Worm (Caenorhabditis elegans) whole organism, young adult: ENCODE data around the gene K08E7.6.
A peak's percentile ranks its signal among the peaks of the same experiment; 100 is the strongest.

Experiments used
- C17E4.6 ChIP-seq: fragments of 200-800 bp; sonication (Bioruptor generic); IDR thresholded peaks from 2 replicates; pipeline ENCODE4 v1.3.6; 2022; ENCODE audit warnings: missing genetic modification reagents, missing genetic modification characterization, missing compliant biosample characterization
- D2030.7 ChIP-seq: fragments of 200-800 bp; sonication (Bioruptor generic); IDR thresholded peaks from 2 replicates; pipeline ENCODE4 v1.3.6; 2022; ENCODE audit warnings: missing genetic modification reagents, missing genetic modification characterization, missing compliant biosample characterization
- F10E7.11 ChIP-seq: sonication (generic microtip); optimal IDR thresholded peaks from 2 replicates; lab custom pipeline; 2017; ENCODE audit warnings: mild to moderate bottlenecking, missing genetic modification characterization, moderate library complexity, missing compliant biosample characterization
- F33H1.4 ChIP-seq: fragments of 200-800 bp; sonication (Bioruptor generic); IDR thresholded peaks from 2 replicates; pipeline ENCODE4 v1.3.6; 2022; ENCODE audit warnings: missing genetic modification reagents, missing genetic modification characterization, missing compliant biosample characterization
- F37B4.10 ChIP-seq: fragments of 200-800 bp; sonication (Bioruptor generic); IDR thresholded peaks from 2 replicates; pipeline ENCODE4 v1.3.6; 2022; ENCODE audit warnings: missing genetic modification characterization, missing compliant biosample characterization
- F49E8.2 ChIP-seq: sonication (generic microtip); optimal IDR thresholded peaks from 3 replicates; lab custom pipeline; 2017; ENCODE audit warnings: missing genetic modification characterization, mild to moderate bottlenecking, missing compliant biosample characterization, antibody characterized with exemption, moderate library complexity; ENCODE audit not compliant: insufficient read depth
- F57A8.1 ChIP-seq: fragments of 200-800 bp; sonication (Bioruptor generic); optimal IDR thresholded peaks from 2 replicates; lab custom pipeline; 2018; ENCODE audit warnings: mild to moderate bottlenecking, missing genetic modification characterization, moderate library complexity, missing compliant biosample characterization
- F57C9.4 ChIP-seq: sonication (generic microtip); optimal IDR thresholded peaks from 2 replicates; lab custom pipeline; 2017; ENCODE audit warnings: mild to moderate bottlenecking, missing genetic modification characterization, missing compliant biosample characterization
- T26A5.8 ChIP-seq: sonication (generic microtip); optimal IDR thresholded peaks from 2 replicates; lab custom pipeline; 2016; ENCODE audit warnings: missing genetic modification characterization, missing compliant biosample characterization
- Y79H2A.3 ChIP-seq: fragments of 200-800 bp; sonication (Bioruptor generic); conservative IDR thresholded peaks from 2 replicates; pipeline ENCODE4 v1.3.6; 2022; ENCODE audit warnings: missing genetic modification reagents, missing genetic modification characterization, missing compliant biosample characterization
- Y95B8A.8 ChIP-seq: fragments of 200-800 bp; sonication (Bioruptor generic); IDR thresholded peaks from 2 replicates; pipeline ENCODE4 v1.3.6; 2022; ENCODE audit warnings: missing genetic modification reagents, missing genetic modification characterization, missing compliant biosample characterization
- aptf-3 ChIP-seq: fragments of 200-800 bp; sonication (Bioruptor generic); IDR thresholded peaks from 2 replicates; pipeline ENCODE4 v1.3.6; 2022; ENCODE audit warnings: missing genetic modification characterization, missing compliant biosample characterization
- bed-1 ChIP-seq: fragments of 200-800 bp; sonication (Bioruptor generic); IDR thresholded peaks from 2 replicates; pipeline ENCODE4 v1.3.6; 2022; ENCODE audit warnings: missing genetic modification reagents, missing genetic modification characterization, missing compliant biosample characterization
- cebp-1 ChIP-seq, 2 experiments: fragments of 200-800 bp in 1 of 2; sonication (Bioruptor generic) in 1 of 2; sonication (generic microtip) in 1 of 2; IDR thresholded peaks in 1 of 2; optimal IDR thresholded peaks in 1 of 2; 2 replicates each; pipeline versions ENCODE4 v1.3.6 to Lab custom; 2017 to 2022; ENCODE audit warnings: missing compliant biosample characterization in 2 of 2, missing genetic modification characterization in 2 of 2, mild to moderate bottlenecking in 1 of 2, missing genetic modification reagents in 1 of 2, moderate library complexity in 1 of 2
- cebp-2 ChIP-seq: fragments of 200-800 bp; sonication (Bioruptor generic); IDR thresholded peaks from 2 replicates; pipeline ENCODE4 v1.3.6; 2022; ENCODE audit warnings: missing genetic modification characterization, missing compliant biosample characterization
- ceh-40 ChIP-seq: fragments of 200-800 bp; sonication (Bioruptor generic); IDR thresholded peaks from 2 replicates; pipeline ENCODE4 v1.3.6; 2022; ENCODE audit warnings: missing genetic modification characterization, missing compliant biosample characterization
- ceh-79 ChIP-seq: sonication (generic microtip); optimal IDR thresholded peaks from 2 replicates; lab custom pipeline; 2017; ENCODE audit warnings: mild to moderate bottlenecking, missing genetic modification characterization, missing compliant biosample characterization
- dox-1 ChIP-seq: fragments of 200-800 bp; sonication (Bioruptor generic); IDR thresholded peaks from 2 replicates; pipeline ENCODE4 v1.3.6; 2022; ENCODE audit warnings: missing genetic modification reagents, missing genetic modification characterization, missing compliant biosample characterization
- dpl-1 ChIP-seq: fragments of 150-350 bp; optimal IDR thresholded peaks from 2 replicates; lab custom pipeline; 2014; ENCODE audit warnings: missing biosample characterization, missing genetic modification reagents, missing genetic modification characterization
- egrh-3 ChIP-seq: fragments of 200-800 bp; sonication (Bioruptor generic); IDR thresholded peaks from 2 replicates; pipeline ENCODE4 v1.3.6; 2022; ENCODE audit warnings: missing genetic modification reagents, missing genetic modification characterization, missing compliant biosample characterization
- hmg-1.2 ChIP-seq: fragments of 200-800 bp; sonication (Bioruptor generic); IDR thresholded peaks from 2 replicates; pipeline ENCODE4 v1.3.6; 2022; ENCODE audit warnings: missing genetic modification reagents, missing genetic modification characterization, missing compliant biosample characterization
- hrde-1 ChIP-seq: sonication (generic microtip); optimal IDR thresholded peaks from 2 replicates; lab custom pipeline; 2016; ENCODE audit warnings: missing genetic modification characterization, mild to moderate bottlenecking, missing compliant biosample characterization, moderate library complexity, missing genotype, missing genetic modification reagents, borderline replicate concordance
- lin-54 ChIP-seq: fragments of 200-800 bp; sonication (Bioruptor generic); optimal IDR thresholded peaks from 2 replicates; lab custom pipeline; 2018; ENCODE audit warnings: mild to moderate bottlenecking, missing genetic modification characterization, missing compliant biosample characterization
- lsy-27 ChIP-seq: sonication (generic microtip); optimal IDR thresholded peaks from 2 replicates; lab custom pipeline; 2017; ENCODE audit warnings: missing genetic modification characterization, mild to moderate bottlenecking, missing compliant biosample characterization, antibody characterized with exemption, missing genotype, borderline replicate concordance; ENCODE audit not compliant: insufficient read depth
- pbrm-1 ChIP-seq: fragments of 200-800 bp; sonication (Bioruptor generic); IDR thresholded peaks from 2 replicates; pipeline ENCODE4 v1.3.6; 2022; ENCODE audit warnings: missing genetic modification reagents, missing genetic modification characterization, missing compliant biosample characterization
- pha-4 ChIP-seq: fragments of 150-350 bp; sonication (generic microtip); optimal IDR thresholded peaks from 2 replicates; lab custom pipeline; 2014; ENCODE audit warnings: missing biosample characterization, missing genetic modification reagents, missing genetic modification characterization
- snpc-1.1 ChIP-seq: sonication (generic microtip); optimal IDR thresholded peaks from 2 replicates; lab custom pipeline; 2017; ENCODE audit warnings: missing genetic modification characterization, mild to moderate bottlenecking, missing compliant biosample characterization, antibody characterized with exemption, moderate library complexity, missing genotype, missing genetic modification reagents; ENCODE audit not compliant: insufficient read depth
- snpc-1.3 ChIP-seq: sonication (generic microtip); optimal IDR thresholded peaks from 2 replicates; lab custom pipeline; 2017; ENCODE audit warnings: missing genetic modification characterization, mild to moderate bottlenecking, missing compliant biosample characterization, antibody characterized with exemption, moderate library complexity, missing genotype, missing genetic modification reagents; ENCODE audit not compliant: insufficient read depth
- snpc-3.4 ChIP-seq: sonication (generic microtip); optimal IDR thresholded peaks from 2 replicates; lab custom pipeline; 2017; ENCODE audit warnings: missing genetic modification characterization, mild to moderate bottlenecking, missing compliant biosample characterization, antibody characterized with exemption, moderate library complexity, missing genotype, missing genetic modification reagents
- snpc-4 ChIP-seq, 5 experiments: fragments of 150-350 bp in 1 of 5; sonication (generic microtip) in 4 of 5; optimal IDR thresholded peaks; 2 replicates each; lab custom pipeline; 2014 to 2018; ENCODE audit warnings: missing genetic modification characterization in 5 of 5, missing biosample characterization in 3 of 5, antibody characterized with exemption in 2 of 5, mild to moderate bottlenecking in 2 of 5, missing compliant biosample characterization in 2 of 5, missing genotype in 2 of 5, moderate library complexity in 2 of 5, missing genetic modification reagents in 1 of 5
- somi-1 ChIP-seq: fragments of 200-800 bp; sonication (Bioruptor generic); optimal IDR thresholded peaks from 2 replicates; lab custom pipeline; 2018; ENCODE audit warnings: mild to moderate bottlenecking, missing genetic modification characterization, missing compliant biosample characterization
- unc-62 ChIP-seq: fragments of 150-350 bp; optimal IDR thresholded peaks from 2 replicates; lab custom pipeline; 2014; ENCODE audit warnings: missing biosample characterization, missing genetic modification reagents, missing genetic modification characterization
- zfh-2 ChIP-seq: fragments of 200-800 bp; sonication (Bioruptor generic); conservative IDR thresholded peaks from 2 replicates; pipeline ENCODE4 v1.3.6; 2022; ENCODE audit warnings: missing genetic modification reagents, missing genetic modification characterization, missing compliant biosample characterization
- zim-3 ChIP-seq: sonication (generic microtip); optimal IDR thresholded peaks from 2 replicates; lab custom pipeline; 2017; ENCODE audit warnings: mild to moderate bottlenecking, missing genetic modification characterization, moderate library complexity, missing compliant biosample characterization
- ztf-18 ChIP-seq: sonication (generic microtip); optimal IDR thresholded peaks from 2 replicates; lab custom pipeline; 2016; ENCODE audit warnings: missing genotype, mild to moderate bottlenecking, missing genetic modification characterization, missing compliant biosample characterization

The K08E7.6 gene

ce11 chrIV:12545393-12545792 is 35.6 kb downstream of the K08E7.6 start:
- no peak for TF ChIP-seq ztf-18 (tag; lab: Kevin White, UChicago)
- TF ChIP-seq snpc-1.1 (tag; lab: Kevin White, UChicago), result no peak
- TF ChIP-seq ceh-79 (tag; lab: Kevin White, UChicago), result no peak
- TF ChIP-seq aptf-3 (GFP tag; lab: Robert Waterston, UW), result no peak
- peak; percentile 64; the same call in 1 of the 2 replicates for TF ChIP-seq hmg-1.2 (GFP tag; lab: Robert Waterston, UW)
- no peak for TF ChIP-seq dpl-1

ce11 chrIV:12544624-12545023 is 36.3 kb downstream of the K08E7.6 start:
- no peak for TF ChIP-seq F37B4.10 (GFP tag; lab: Robert Waterston, UW)
- no peak for TF ChIP-seq cebp-2 (GFP tag; lab: Robert Waterston, UW)
- TF ChIP-seq zfh-2, result no peak

- TF ChIP-seq egrh-3 (GFP tag; lab: Robert Waterston, UW), result peak; percentile 23; the same call in 1 of the 2 replicates
- no peak for TF ChIP-seq snpc-1.3
Measured at ce11 chrIV:12542011-12542410, 38.9 kb downstream of the K08E7.6 start, which contains the start of gene ham-1. ham-1 (plus strand) TSS chrIV:12542183.

- TF ChIP-seq bed-1, result no peak
- no peak for TF ChIP-seq C17E4.6
- no peak for TF ChIP-seq dox-1
- no peak for TF ChIP-seq zfh-2
- TF ChIP-seq pha-4 (tag; lab: Kevin White, UChicago), result no peak
- TF ChIP-seq F57A8.1 (GFP tag; lab: Kevin White, UChicago), result no peak
- no peak for TF ChIP-seq zim-3 (tag; lab: Kevin White, UChicago)
- TF ChIP-seq F49E8.2, result no peak
- no peak for TF ChIP-seq F10E7.11
- TF ChIP-seq snpc-3.4 (tag; lab: Kevin White, UChicago), result no peak
- TF ChIP-seq somi-1, result no peak
- TF ChIP-seq lin-54 (GFP tag; lab: Kevin White, UChicago), result no peak
- no peak for TF ChIP-seq hrde-1 (tag; lab: Kevin White, UChicago)
- TF ChIP-seq T26A5.8, result no peak
- TF ChIP-seq F33H1.4 (GFP tag; lab: Robert Waterston, UW), result no peak
- no peak for TF ChIP-seq Y95B8A.8
Measured at ce11 chrIV:12540242-12540641, 40.7 kb downstream of the K08E7.6 start.

ce11 chrIV:12537694-12538093 is 43.3 kb downstream of the K08E7.6 start:
- TF ChIP-seq lsy-27 (tag; lab: Kevin White, UChicago) (no peak), F57C9.4 (no peak), hrde-1 (tag; lab: Kevin White, UChicago) (no peak), Y79H2A.3 (GFP tag; lab: Robert Waterston, UW) (no peak), ceh-40 (no peak), snpc-4 (GFP tag; optimal IDR thresholded peaks at IDR 0.05; lab: Kevin White, UChicago) (no peak), snpc-4 (tag; optimal IDR thresholded peaks at IDR 0.05; lab: Kevin White, UChicago) (no peak), zim-3 (tag; lab: Kevin White, UChicago) (no peak), pbrm-1 (GFP tag; lab: Robert Waterston, UW) (no peak), cebp-1 (GFP tag; IDR thresholded peaks at IDR 0.05; lab: Robert Waterston, UW) (no peak), cebp-1 (tag; optimal IDR thresholded peaks at IDR 0.05; lab: Kevin White, UChicago) (no peak), unc-62 (GFP tag; lab: Kevin White, UChicago) (no peak), F57A8.1 (GFP tag; lab: Kevin White, UChicago) (no peak), D2030.7 (no peak), pha-4 (tag; lab: Kevin White, UChicago) (no peak)
